Worm (Caenorhabditis elegans) whole organism, young adult: ENCODE data around the gene sav-1.

Source experiments
- F10E7.11 ChIP-seq: sonication (generic microtip); optimal IDR thresholded peaks from 2 replicates; lab custom pipeline; 2017; ENCODE audit warnings: mild to moderate bottlenecking, missing genetic modification characterization, moderate library complexity, missing compliant biosample characterization
- F33H1.4 ChIP-seq: fragments of 200-800 bp; sonication (Bioruptor generic); IDR thresholded peaks from 2 replicates; pipeline ENCODE4 v1.3.6; 2022; ENCODE audit warnings: missing genetic modification reagents, missing genetic modification characterization, missing compliant biosample characterization
- F37B4.10 ChIP-seq: fragments of 200-800 bp; sonication (Bioruptor generic); IDR thresholded peaks from 2 replicates; pipeline ENCODE4 v1.3.6; 2022; ENCODE audit warnings: missing genetic modification characterization, missing compliant biosample characterization
- F49E8.2 ChIP-seq: sonication (generic microtip); optimal IDR thresholded peaks from 3 replicates; lab custom pipeline; 2017; ENCODE audit warnings: missing genetic modification characterization, mild to moderate bottlenecking, missing compliant biosample characterization, antibody characterized with exemption, moderate library complexity; ENCODE audit not compliant: insufficient read depth
- F57C9.4 ChIP-seq: sonication (generic microtip); optimal IDR thresholded peaks from 2 replicates; lab custom pipeline; 2017; ENCODE audit warnings: mild to moderate bottlenecking, missing genetic modification characterization, missing compliant biosample characterization
- T26A5.8 ChIP-seq: sonication (generic microtip); optimal IDR thresholded peaks from 2 replicates; lab custom pipeline; 2016; ENCODE audit warnings: missing genetic modification characterization, missing compliant biosample characterization
- Y53G8AR.9 ChIP-seq: fragments of 200-800 bp; sonication (Bioruptor generic); conservative IDR thresholded peaks from 2 replicates; pipeline ENCODE4 v1.3.6; 2022; ENCODE audit warnings: missing genetic modification reagents, missing genetic modification characterization, missing compliant biosample characterization
- ZK185.1 ChIP-seq: sonication (generic microtip); optimal IDR thresholded peaks from 2 replicates; lab custom pipeline; 2016; ENCODE audit warnings: mild to moderate bottlenecking, missing genetic modification characterization, missing compliant biosample characterization; ENCODE audit not compliant: poor library complexity, severe bottlenecking
- akir-1 ChIP-seq: fragments of 200-800 bp; sonication (Bioruptor generic); optimal IDR thresholded peaks from 2 replicates; lab custom pipeline; 2018; ENCODE audit warnings: mild to moderate bottlenecking, missing genetic modification characterization, moderate library complexity, missing compliant biosample characterization
- atf-7 ChIP-seq: sonication (generic microtip); optimal IDR thresholded peaks from 2 replicates; lab custom pipeline; 2017; ENCODE audit warnings: mild to moderate bottlenecking, missing genetic modification characterization, missing compliant biosample characterization
- athp-1 ChIP-seq: sonication (generic microtip); optimal IDR thresholded peaks from 2 replicates; lab custom pipeline; 2017; ENCODE audit warnings: mild to moderate bottlenecking, missing genetic modification characterization, missing compliant biosample characterization
- ccch-3 ChIP-seq: fragments of 200-800 bp; sonication (Bioruptor generic); optimal IDR thresholded peaks from 2 replicates; lab custom pipeline; 2018; ENCODE audit warnings: mild to moderate bottlenecking, missing genetic modification characterization, missing compliant biosample characterization
- cebp-1 ChIP-seq, 2 experiments: fragments of 200-800 bp in 1 of 2; sonication (Bioruptor generic) in 1 of 2; sonication (generic microtip) in 1 of 2; IDR thresholded peaks in 1 of 2; optimal IDR thresholded peaks in 1 of 2; 2 replicates each; pipeline versions ENCODE4 v1.3.6 to Lab custom; 2017 to 2022; ENCODE audit warnings: missing compliant biosample characterization in 2 of 2, missing genetic modification characterization in 2 of 2, mild to moderate bottlenecking in 1 of 2, missing genetic modification reagents in 1 of 2, moderate library complexity in 1 of 2
- egl-18 ChIP-seq: fragments of 200-800 bp; sonication (Bioruptor generic); IDR thresholded peaks from 2 replicates; pipeline ENCODE4 v1.3.6; 2022; ENCODE audit warnings: missing genetic modification reagents, missing genetic modification characterization, missing compliant biosample characterization
- egrh-3 ChIP-seq: fragments of 200-800 bp; sonication (Bioruptor generic); IDR thresholded peaks from 2 replicates; pipeline ENCODE4 v1.3.6; 2022; ENCODE audit warnings: missing genetic modification reagents, missing genetic modification characterization, missing compliant biosample characterization
- fkh-3 ChIP-seq: sonication (generic microtip); optimal IDR thresholded peaks from 2 replicates; lab custom pipeline; 2016; ENCODE audit warnings: mild to moderate bottlenecking, missing genetic modification characterization, missing compliant biosample characterization
- him-1 ChIP-seq: sonication (generic microtip); optimal IDR thresholded peaks from 2 replicates; lab custom pipeline; 2016; ENCODE audit warnings: missing genotype, missing genetic modification reagents, missing genetic modification characterization, missing compliant biosample characterization
- hsf-1 ChIP-seq: fragments of 200-800 bp; sonication (Bioruptor generic); IDR thresholded peaks from 2 replicates; pipeline ENCODE4 v1.3.6; 2022; ENCODE audit warnings: missing genetic modification reagents, missing genetic modification characterization, missing compliant biosample characterization
- lag-1 ChIP-seq: fragments of 200-800 bp; sonication (Bioruptor generic); IDR thresholded peaks from 2 replicates; pipeline ENCODE4 v1.3.6; 2022; ENCODE audit warnings: missing genetic modification reagents, missing genetic modification characterization, missing compliant biosample characterization
- lin-35 ChIP-seq, 3 experiments: fragments of 150-350 bp in 2 of 3; sonication (generic microtip) in 1 of 3; optimal IDR thresholded peaks; 2 replicates each; lab custom pipeline; 2014 to 2018; ENCODE audit warnings: missing biosample characterization in 3 of 3, missing genetic modification characterization in 3 of 3, missing genetic modification reagents in 3 of 3
- lin-54 ChIP-seq: fragments of 200-800 bp; sonication (Bioruptor generic); optimal IDR thresholded peaks from 2 replicates; lab custom pipeline; 2018; ENCODE audit warnings: mild to moderate bottlenecking, missing genetic modification characterization, missing compliant biosample characterization
- lir-1 ChIP-seq: fragments of 200-800 bp; sonication (Bioruptor generic); conservative IDR thresholded peaks from 2 replicates; pipeline ENCODE4 v1.3.6; 2022; ENCODE audit warnings: missing genetic modification reagents, missing genetic modification characterization, missing compliant biosample characterization
- mcd-1 ChIP-seq: fragments of 200-800 bp; sonication (Bioruptor generic); IDR thresholded peaks from 2 replicates; pipeline ENCODE4 v1.3.6; 2022; ENCODE audit warnings: missing genetic modification reagents, missing genetic modification characterization, missing compliant biosample characterization
- mel-28 ChIP-seq: sonication (generic microtip); optimal IDR thresholded peaks from 2 replicates; lab custom pipeline; 2016; ENCODE audit warnings: borderline replicate concordance, mild to moderate bottlenecking, missing genetic modification characterization, missing compliant biosample characterization
- nfyb-1 ChIP-seq: fragments of 200-800 bp; sonication (Bioruptor generic); IDR thresholded peaks from 2 replicates; pipeline ENCODE4 v1.3.6; 2022; ENCODE audit warnings: missing genetic modification reagents, missing genetic modification characterization, missing compliant biosample characterization
- nhr-27 ChIP-seq: fragments of 200-800 bp; sonication (Bioruptor generic); optimal IDR thresholded peaks from 2 replicates; lab custom pipeline; 2018; ENCODE audit warnings: mild to moderate bottlenecking, missing genetic modification characterization, moderate library complexity, missing compliant biosample characterization
- nhr-80 ChIP-seq: sonication (generic microtip); optimal IDR thresholded peaks from 2 replicates; lab custom pipeline; 2016; ENCODE audit warnings: missing genetic modification characterization, missing compliant biosample characterization
- rcor-1 ChIP-seq: fragments of 200-800 bp; sonication (Bioruptor generic); IDR thresholded peaks from 2 replicates; pipeline ENCODE4 v1.3.6; 2022; ENCODE audit warnings: missing genetic modification reagents, missing genetic modification characterization, missing compliant biosample characterization
- rec-8 ChIP-seq, 2 experiments: sonication (generic microtip); optimal IDR thresholded peaks; 2 replicates each; lab custom pipeline; 2016; ENCODE audit warnings: mild to moderate bottlenecking in 2 of 2, missing genetic modification characterization in 2 of 2, missing genetic modification reagents in 2 of 2, missing genotype in 2 of 2, missing biosample characterization in 1 of 2, missing compliant biosample characterization in 1 of 2, moderate library complexity in 1 of 2
- rpc-1 ChIP-seq, 2 experiments: fragments of 150-350 bp in 1 of 2; sonication (generic microtip) in 1 of 2; optimal IDR thresholded peaks; 2 replicates each; lab custom pipeline; 2014 to 2018; ENCODE audit warnings: missing biosample characterization in 1 of 2, missing genetic modification characterization in 1 of 2, missing genetic modification reagents in 1 of 2, missing genotype in 1 of 2
- snpc-1.3 ChIP-seq: sonication (generic microtip); optimal IDR thresholded peaks from 2 replicates; lab custom pipeline; 2017; ENCODE audit warnings: missing genetic modification characterization, mild to moderate bottlenecking, missing compliant biosample characterization, antibody characterized with exemption, moderate library complexity, missing genotype, missing genetic modification reagents; ENCODE audit not compliant: insufficient read depth
- somi-1 ChIP-seq: fragments of 200-800 bp; sonication (Bioruptor generic); optimal IDR thresholded peaks from 2 replicates; lab custom pipeline; 2018; ENCODE audit warnings: mild to moderate bottlenecking, missing genetic modification characterization, missing compliant biosample characterization
- tbp1 ChIP-seq: fragments of 200-800 bp; sonication (Bioruptor generic); optimal IDR thresholded peaks from 2 replicates; lab custom pipeline; 2018; ENCODE audit warnings: mild to moderate bottlenecking, missing genetic modification characterization, missing compliant biosample characterization
- zim-3 ChIP-seq: sonication (generic microtip); optimal IDR thresholded peaks from 2 replicates; lab custom pipeline; 2017; ENCODE audit warnings: mild to moderate bottlenecking, missing genetic modification characterization, moderate library complexity, missing compliant biosample characterization
- ztf-26 ChIP-seq: sonication (generic microtip); optimal IDR thresholded peaks from 2 replicates; lab custom pipeline; 2017; ENCODE audit warnings: missing genetic modification characterization, missing compliant biosample characterization

The sav-1 gene

DNA sequence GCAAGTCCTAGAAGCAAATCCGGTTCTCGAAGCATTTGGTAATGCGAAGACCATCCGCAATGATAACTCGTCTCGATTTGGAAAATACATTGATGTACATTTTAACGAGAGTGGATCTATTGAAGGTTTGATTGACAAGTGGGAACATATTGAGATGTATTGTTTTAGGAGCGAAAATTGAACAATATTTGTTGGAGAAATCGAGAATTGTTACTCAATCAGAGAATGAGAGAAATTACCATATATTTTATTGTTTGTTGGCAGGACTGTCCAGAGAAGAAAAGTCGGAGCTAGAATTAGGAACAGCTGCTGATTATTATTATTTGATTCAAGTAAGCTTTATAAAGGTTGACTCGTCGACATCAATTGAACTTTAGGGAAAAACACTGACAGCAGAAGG, 17.5 kb upstream of the sav-1 start:
- TF ChIP-seq somi-1 (GFP tag; lab: Kevin White, UChicago), result no peak
- no peak for TF ChIP-seq F49E8.2 (tag; lab: Kevin White, UChicago)
- TF ChIP-seq cebp-1 (GFP tag; IDR thresholded peaks at IDR 0.05; lab: Robert Waterston, UW), result no peak
- no peak for TF ChIP-seq cebp-1 (tag; optimal IDR thresholded peaks at IDR 0.05; lab: Kevin White, UChicago)
- no peak for TF ChIP-seq rec-8 (tag; optimal IDR thresholded peaks at IDR 0.05; lab: Kevin White, UChicago)
- no peak for TF ChIP-seq fkh-3 (tag; lab: Kevin White, UChicago)
- TF ChIP-seq lin-54 (GFP tag; lab: Kevin White, UChicago), result no peak
- TF ChIP-seq rcor-1, result no peak
- TF ChIP-seq atf-7 (tag; lab: Kevin White, UChicago), result no peak
- TF ChIP-seq akir-1 (GFP tag; lab: Kevin White, UChicago), result no peak
- TF ChIP-seq ccch-3 (GFP tag; lab: Kevin White, UChicago), result no peak
- no peak for TF ChIP-seq ZK185.1
- TF ChIP-seq F10E7.11 (tag; lab: Kevin White, UChicago), result no peak
- no peak for TF ChIP-seq F57C9.4 (tag; lab: Kevin White, UChicago)

DNA sequence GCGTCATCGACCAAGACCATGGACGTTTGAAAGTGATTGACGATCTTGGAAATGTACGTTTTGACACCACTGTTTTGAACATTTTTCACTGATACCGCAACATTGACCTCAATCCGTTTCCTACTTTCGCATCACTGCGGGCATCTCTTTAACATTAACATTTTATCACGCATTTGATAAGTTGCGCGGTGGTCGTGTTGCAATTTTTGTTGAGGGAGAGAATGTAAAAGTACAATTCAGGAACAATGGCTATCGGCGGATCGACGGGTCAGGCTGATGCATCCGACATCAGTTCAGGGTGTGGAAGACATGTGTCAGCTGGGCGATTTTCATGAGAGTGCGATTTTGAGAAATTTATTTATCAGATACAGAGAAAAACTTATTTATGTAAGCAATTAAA, 16.3 kb upstream of the sav-1 start:
- no peak for TF ChIP-seq mel-28 (tag; lab: Kevin White, UChicago)
- no peak for TF ChIP-seq lag-1 (GFP tag; lab: Robert Waterston, UW)
- no peak for TF ChIP-seq egrh-3 (GFP tag; lab: Robert Waterston, UW)
- no peak for TF ChIP-seq ztf-26 (tag; lab: Kevin White, UChicago)
- no peak for TF ChIP-seq zim-3 (tag; lab: Kevin White, UChicago)
- TF ChIP-seq lin-35 (GFP tag; optimal IDR thresholded peaks at IDR 0.05; lab: Kevin White, UChicago), result no peak
- no peak for TF ChIP-seq lir-1 (GFP tag; lab: Robert Waterston, UW)
- no peak for TF ChIP-seq him-1 (tag; lab: Kevin White, UChicago)
- TF ChIP-seq tbp1 (GFP tag; lab: Kevin White, UChicago), result no peak
- no peak for TF ChIP-seq rpc-1 (optimal IDR thresholded peaks at IDR 0.05; lab: Kevin White, UChicago)
- no peak for TF ChIP-seq rpc-1 (tag; optimal IDR thresholded peaks at IDR 0.05; lab: Kevin White, UChicago)
- no peak for TF ChIP-seq T26A5.8 (tag; lab: Kevin White, UChicago)
- no peak for TF ChIP-seq F57C9.4 (tag; lab: Kevin White, UChicago)
- TF ChIP-seq nfyb-1 (GFP tag; lab: Robert Waterston, UW), result no peak
- TF ChIP-seq F37B4.10, result no peak

DNA sequence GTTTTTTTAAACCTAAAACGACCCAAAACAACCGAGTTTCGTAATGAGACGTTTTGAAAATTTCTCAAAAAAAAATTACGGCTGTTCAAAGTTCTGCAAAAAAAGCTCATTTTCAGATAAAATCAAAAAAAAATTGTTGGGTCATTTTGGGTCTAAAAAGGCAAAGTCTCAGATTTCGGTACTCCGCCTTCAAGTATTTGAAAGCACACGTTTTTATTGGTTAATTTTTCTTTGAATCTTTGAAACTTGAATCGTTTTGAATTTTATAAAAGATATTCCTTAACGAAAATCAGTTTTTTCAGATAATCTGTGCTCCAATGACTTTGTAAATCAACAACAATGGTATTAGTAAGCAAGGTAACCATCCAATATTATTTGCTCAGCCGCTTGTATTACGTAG, 15.8 kb upstream of the sav-1 start, which contains the start of gene hum-6:
hum-6 (plus strand) TSS at position 301 of the 400 bp plus-strand sequence.
- TF ChIP-seq Y53G8AR.9 (GFP tag; lab: Robert Waterston, UW) (no peak), zim-3 (tag; lab: Kevin White, UChicago) (no peak), F10E7.11 (tag; lab: Kevin White, UChicago) (no peak), athp-1 (no peak), F33H1.4 (GFP tag; lab: Robert Waterston, UW) (no peak), hsf-1 (GFP tag; lab: Robert Waterston, UW) (no peak), snpc-1.3 (tag; lab: Kevin White, UChicago) (no peak), nhr-27 (tag; lab: Kevin White, UChicago) (no peak), egl-18 (GFP tag; lab: Robert Waterston, UW) (no peak), nhr-80 (tag; lab: Kevin White, UChicago) (no peak), mcd-1 (no peak)
